Worm (Caenorhabditis elegans) whole organism, young adult: ENCODE data around the gene F10C1.3.

ENCODE experiments used
- F10E7.11 ChIP-seq: sonication (generic microtip); optimal IDR thresholded peaks from 2 replicates; lab custom pipeline; 2017; ENCODE audit warnings: mild to moderate bottlenecking, missing genetic modification characterization, moderate library complexity, missing compliant biosample characterization
- F37B4.10 ChIP-seq: fragments of 200-800 bp; sonication (Bioruptor generic); IDR thresholded peaks from 2 replicates; pipeline ENCODE4 v1.3.6; 2022; ENCODE audit warnings: missing genetic modification characterization, missing compliant biosample characterization
- K11D2.4 ChIP-seq: fragments of 200-800 bp; sonication (Bioruptor generic); IDR thresholded peaks from 2 replicates; pipeline ENCODE4 v1.3.6; 2022; ENCODE audit warnings: missing genetic modification reagents, missing genetic modification characterization, missing compliant biosample characterization
- K12H6.12 ChIP-seq: fragments of 200-800 bp; sonication (Bioruptor generic); optimal IDR thresholded peaks from 2 replicates; lab custom pipeline; 2018; ENCODE audit warnings: mild to moderate bottlenecking, missing genetic modification characterization, missing compliant biosample characterization
- Y53G8AR.9 ChIP-seq: fragments of 200-800 bp; sonication (Bioruptor generic); conservative IDR thresholded peaks from 2 replicates; pipeline ENCODE4 v1.3.6; 2022; ENCODE audit warnings: missing genetic modification reagents, missing genetic modification characterization, missing compliant biosample characterization
- Y56A3A.18 ChIP-seq: fragments of 200-800 bp; sonication (Bioruptor generic); IDR thresholded peaks from 2 replicates; pipeline ENCODE4 v1.3.6; 2022; ENCODE audit warnings: missing genetic modification reagents, missing genetic modification characterization, missing compliant biosample characterization
- ZK185.1 ChIP-seq: sonication (generic microtip); optimal IDR thresholded peaks from 2 replicates; lab custom pipeline; 2016; ENCODE audit warnings: mild to moderate bottlenecking, missing genetic modification characterization, missing compliant biosample characterization; ENCODE audit not compliant: poor library complexity, severe bottlenecking
- akir-1 ChIP-seq: fragments of 200-800 bp; sonication (Bioruptor generic); optimal IDR thresholded peaks from 2 replicates; lab custom pipeline; 2018; ENCODE audit warnings: mild to moderate bottlenecking, missing genetic modification characterization, moderate library complexity, missing compliant biosample characterization
- attf-3 ChIP-seq: fragments of 200-800 bp; sonication (Bioruptor generic); conservative IDR thresholded peaks from 2 replicates; pipeline ENCODE4 v1.3.6; 2022; ENCODE audit warnings: missing genetic modification reagents, missing genetic modification characterization, missing compliant biosample characterization
- hlh-12 ChIP-seq: sonication (generic microtip); optimal IDR thresholded peaks from 2 replicates; lab custom pipeline; 2016; ENCODE audit warnings: missing genetic modification characterization, missing compliant biosample characterization
- madf-3 ChIP-seq: fragments of 200-800 bp; sonication (Bioruptor generic); IDR thresholded peaks from 2 replicates; pipeline ENCODE4 v1.3.6; 2022; ENCODE audit warnings: missing genetic modification reagents, missing genetic modification characterization, missing compliant biosample characterization
- sdz-38 ChIP-seq: sonication (generic microtip); optimal IDR thresholded peaks from 2 replicates; lab custom pipeline; 2016; ENCODE audit warnings: missing genotype, missing genetic modification characterization, missing compliant biosample characterization
- sptf-2 ChIP-seq: fragments of 200-800 bp; sonication (Bioruptor generic); optimal IDR thresholded peaks from 2 replicates; lab custom pipeline; 2018; ENCODE audit warnings: mild to moderate bottlenecking, missing genetic modification characterization, missing compliant biosample characterization
- zfh-2 ChIP-seq: fragments of 200-800 bp; sonication (Bioruptor generic); conservative IDR thresholded peaks from 2 replicates; pipeline ENCODE4 v1.3.6; 2022; ENCODE audit warnings: missing genetic modification reagents, missing genetic modification characterization, missing compliant biosample characterization

ce11 chrII:5708154-5708553, 49.4 kb downstream of the F10C1.3 start:
- TF ChIP-seq Y56A3A.18 (no peak), F10E7.11 (tag; lab: Kevin White, UChicago) (no peak), ZK185.1 (tag; lab: Kevin White, UChicago) (no peak), zfh-2 (no peak), sptf-2 (GFP tag; lab: Kevin White, UChicago) (no peak), hlh-12 (tag; lab: Kevin White, UChicago) (no peak), madf-3 (GFP tag; lab: Robert Waterston, UW) (no peak), K12H6.12 (no peak), K11D2.4 (GFP tag; lab: Robert Waterston, UW) (no peak), F37B4.10 (GFP tag; lab: Robert Waterston, UW) (no peak), akir-1 (GFP tag; lab: Kevin White, UChicago) (no peak), sdz-38 (tag; lab: Kevin White, UChicago) (no peak), Y53G8AR.9 (no peak), attf-3 (no peak)
